Worm (Caenorhabditis elegans) whole organism, L2 larva: Measurements from ENCODE around the gene gbas-1.

Experiments used
- ZK546.5 ChIP-seq: sonication (generic microtip); optimal IDR thresholded peaks from 2 replicates; lab custom pipeline; 2017; ENCODE audit warnings: missing biosample characterization, missing genetic modification characterization
- egl-27 ChIP-seq: sonication (generic microtip); optimal IDR thresholded peaks from 3 replicates; lab custom pipeline; 2017; ENCODE audit warnings: missing biosample characterization, missing genetic modification reagents, missing genetic modification characterization
- elt-1 ChIP-seq: fragments of 150-350 bp; optimal IDR thresholded peaks from 2 replicates; lab custom pipeline; 2014; ENCODE audit warnings: missing biosample characterization, missing genetic modification characterization
- elt-3 ChIP-seq: sonication (generic microtip); optimal IDR thresholded peaks from 2 replicates; lab custom pipeline; 2017; ENCODE audit warnings: missing biosample characterization, missing genetic modification characterization
- lin-11 ChIP-seq: fragments of 150-350 bp; sonication (generic microtip); optimal IDR thresholded peaks from 2 replicates; lab custom pipeline; 2014; ENCODE audit warnings: missing biosample characterization, missing genetic modification characterization, inconsistent platforms, mixed read lengths
- nhr-10 ChIP-seq: sonication (generic microtip); optimal IDR thresholded peaks from 2 replicates; lab custom pipeline; 2017; ENCODE audit warnings: missing biosample characterization, missing genetic modification characterization
- nhr-11 ChIP-seq: fragments of 150-350 bp; optimal IDR thresholded peaks from 2 replicates; lab custom pipeline; 2014; ENCODE audit warnings: missing biosample characterization, missing genetic modification characterization
- nhr-77 ChIP-seq: fragments of 150-350 bp; optimal IDR thresholded peaks from 2 replicates; lab custom pipeline; 2014; ENCODE audit warnings: missing biosample characterization, missing genetic modification characterization
- skn-1 ChIP-seq: sonication (generic microtip); optimal IDR thresholded peaks from 2 replicates; lab custom pipeline; 2017; ENCODE audit warnings: missing biosample characterization, missing genetic modification characterization
- unc-62 ChIP-seq: fragments of 150-350 bp; optimal IDR thresholded peaks from 2 replicates; lab custom pipeline; 2014; ENCODE audit warnings: missing biosample characterization, missing genetic modification reagents, missing genetic modification characterization
- zag-1 ChIP-seq: fragments of 150-350 bp; optimal IDR thresholded peaks from 2 replicates; lab custom pipeline; 2014; ENCODE audit warnings: missing biosample characterization, missing genetic modification characterization
- ztf-4 ChIP-seq: fragments of 150-350 bp; optimal IDR thresholded peaks from 2 replicates; lab custom pipeline; 2014; ENCODE audit warnings: missing biosample characterization, missing genetic modification characterization

- TF ChIP-seq elt-3 (tag; lab: Kevin White, UChicago) (no peak), nhr-10 (tag; lab: Kevin White, UChicago) (no peak), nhr-77 (no peak), lin-11 (no peak), zag-1 (tag; lab: Kevin White, UChicago) (no peak), ztf-4 (no peak), nhr-11 (no peak), unc-62 (GFP tag; lab: Kevin White, UChicago) (no peak), ZK546.5 (no peak), elt-1 (tag; lab: Kevin White, UChicago) (no peak), skn-1 (tag; lab: Kevin White, UChicago) (no peak), egl-27 (no peak)
Observed at ce11 chrII:2480099-2480498, 24.6 kb upstream of the gbas-1 start, which contains the start of gene F53G2.3.
